Fruit fly (Drosophila melanogaster): ENCODE measurements around the gene CG43153.

CG43153 gene

DNA sequence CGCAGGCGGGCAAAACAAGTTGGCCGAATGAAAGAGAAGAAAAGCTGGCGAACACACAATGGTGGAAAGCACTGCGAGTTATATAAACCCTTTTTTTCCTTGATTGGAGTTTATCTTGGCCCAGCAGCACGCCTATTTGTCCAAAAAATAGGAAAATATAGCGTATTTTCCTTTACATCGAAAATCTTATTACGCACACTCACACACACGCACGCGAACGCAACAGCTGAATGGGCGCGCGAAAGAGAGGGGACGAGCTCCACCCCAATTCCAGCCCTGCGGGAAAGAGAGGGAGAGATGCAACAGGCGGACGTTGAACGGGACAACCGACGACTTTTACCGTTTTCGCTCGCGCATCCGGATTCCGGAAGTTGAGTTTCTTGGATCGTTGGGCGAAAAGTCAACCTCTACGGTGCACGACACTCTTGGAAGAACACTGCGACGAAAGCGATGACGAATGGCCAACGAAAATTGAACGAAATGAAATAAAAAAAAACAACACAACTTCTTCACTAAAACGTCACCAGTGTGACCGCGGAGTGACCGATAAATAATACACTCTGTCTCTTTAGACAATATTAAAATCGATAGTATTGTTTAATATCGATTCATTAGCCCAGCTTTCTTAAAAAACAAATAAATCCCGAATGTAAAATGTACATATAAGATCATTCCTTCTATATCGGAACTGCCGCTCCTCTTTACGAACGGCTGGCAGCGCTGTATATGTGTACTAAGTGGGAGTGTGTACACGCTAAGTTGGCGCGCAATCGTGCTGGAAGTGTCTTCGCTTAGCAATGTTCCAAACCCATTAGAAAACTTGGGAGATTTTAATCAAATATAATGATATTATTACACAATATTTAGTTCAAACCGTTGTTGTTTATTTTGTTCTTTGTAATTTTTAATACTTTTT lies 5.8 kb downstream of the CG43153 start, which contains the start of the genes Dlg5 and CG4970 (continued):
- TF ChIP-seq CG9797 (GFP tag; optimal IDR thresholded peaks at IDR 0.05) (peak; percentile 72), CG10147 (GFP tag; optimal IDR thresholded peaks at IDR 0.05) (peak; percentile 2), CG9817 (tag; optimal IDR thresholded peaks at IDR 0.05) (no peak), sr (GFP tag; IDR thresholded peaks at IDR 0.05) (no peak), hbn (GFP tag; IDR thresholded peaks at IDR 0.05; ENCODE audit: partially characterized antibody) (peak; percentile 67; the same call in 1 of the 2 replicates), grn (GFP tag; optimal IDR thresholded peaks at IDR 0.05) (peak; percentile 93), CG9609 (GFP tag; optimal IDR thresholded peaks at IDR 0.05) (no peak), CG1233 (GFP tag; optimal IDR thresholded peaks at IDR 0.05) (peak; percentile 7), Sox102F (GFP tag; optimal IDR thresholded peaks at IDR 0.05) (no peak), ash1 (GFP tag; optimal IDR thresholded peaks at IDR 0.05) (no peak), CG2129 (GFP tag; IDR thresholded peaks at IDR 0.05; ENCODE audit: partially characterized antibody) (peak; percentile 43; the same call in 1 of the 2 replicates), CG1832 (GFP tag; optimal IDR thresholded peaks at IDR 0.05) (peak; percentile 95), trem (tag; optimal IDR thresholded peaks at IDR 0.05) (peak; percentile 93), Atf-2 (GFP tag; optimal IDR thresholded peaks at IDR 0.05) (no peak), chn (GFP tag; optimal IDR thresholded peaks at IDR 0.05) (peak; percentile 85), CG7987 (GFP tag; optimal IDR thresholded peaks at IDR 0.05) (no peak), Doc3 (GFP tag; IDR thresholded peaks at IDR 0.05; ENCODE audit: partially characterized antibody) (peak; percentile 68), zf30C (GFP tag; optimal IDR thresholded peaks at IDR 0.05) (no peak), Dp (GFP tag; optimal IDR thresholded peaks at IDR 0.05) (peak; percentile 64), crol (GFP tag; IDR thresholded peaks at IDR 0.05) (peak; percentile 69), Ets97D (GFP tag; optimal IDR thresholded peaks at IDR 0.05) (peak; percentile 73), BtbVII (GFP tag; optimal IDR thresholded peaks at IDR 0.05) (peak; percentile 17), yki (optimal IDR thresholded peaks at IDR 0.05) (no peak), Nf-YC (tag; optimal IDR thresholded peaks at IDR 0.05) (peak; percentile 86), pita (GFP tag; optimal IDR thresholded peaks at IDR 0.05) (peak; percentile 97)

DNA sequence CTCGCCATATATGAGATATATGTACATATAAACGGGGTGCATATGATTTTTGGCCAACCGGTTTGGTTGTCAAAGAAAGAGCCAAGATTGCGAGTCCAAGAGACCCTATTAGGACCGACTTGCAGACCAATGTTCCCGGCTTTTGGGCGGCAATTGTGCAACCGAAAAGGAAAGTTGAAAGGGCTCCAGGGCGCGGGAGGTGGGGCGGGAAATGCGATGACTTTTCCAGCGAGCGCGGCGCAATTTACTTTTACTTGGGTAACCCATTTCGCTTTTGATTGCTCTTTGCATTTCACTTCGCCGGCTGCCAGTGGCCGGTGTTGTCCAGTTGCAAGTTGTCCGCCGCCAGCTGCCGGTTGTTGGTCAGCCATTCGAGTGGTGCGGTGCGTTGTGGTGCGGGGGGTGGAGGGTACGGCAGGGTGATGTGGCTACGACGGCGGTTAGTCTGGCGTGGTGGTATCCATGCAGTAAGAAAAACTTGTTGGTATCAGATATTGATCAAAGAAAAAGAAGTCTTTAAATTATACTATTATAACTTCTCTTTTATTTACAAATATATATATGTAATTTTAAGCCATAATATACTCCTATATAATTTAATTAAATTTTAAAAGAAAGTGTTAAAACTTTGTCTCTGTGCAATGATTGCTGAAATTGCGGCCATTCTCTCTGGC lies 17.5 kb downstream of the CG43153 start:
- TF ChIP-seq Ets65A (GFP tag) (peak; percentile 4), kni (GFP tag; optimal IDR thresholded peaks at IDR 0.05) (peak; percentile 58), ci (GFP tag; IDR thresholded peaks at IDR 0.05) (peak; percentile 48; the same call in 1 of the 3 replicates), Drgx (GFP tag; IDR thresholded peaks at IDR 0.05) (peak; percentile 71), stwl (tag; optimal IDR thresholded peaks at IDR 0.05) (no peak), Blimp-1 (GFP tag; optimal IDR thresholded peaks at IDR 0.05) (peak; percentile 93), crol (GFP tag; IDR thresholded peaks at IDR 0.05) (peak; percentile 68), ttk (GFP tag; IDR thresholded peaks at IDR 0.05) (peak; percentile 13; the same call in 1 of the 2 replicates), vvl (GFP tag; IDR thresholded peaks at IDR 0.05) (0 out of 2 replicates have a peak, but pooled peaks have one; percentile 16), ash1 (GFP tag; optimal IDR thresholded peaks at IDR 0.05) (no peak), Med (GFP tag) (peak; percentile 18), gcm2 (GFP tag; optimal IDR thresholded peaks at IDR 0.05) (no peak), pho (GFP tag; optimal IDR thresholded peaks at IDR 0.05) (no peak)
